Worm (Caenorhabditis elegans): ENCODE results near the gene F58E6.6.

F58E6.6 gene

ce11 chrV:9730743-9731706, 21.8 kb downstream of the F58E6.6 start (continued):
- TF ChIP-seq ceh-100 (GFP tag; IDR thresholded peaks at IDR 0.05), result peak; percentile 33; the same call in 1 of the 2 replicates
- no peak for TF ChIP-seq F39B2.1 (GFP tag; IDR thresholded peaks at IDR 0.05)
- TF ChIP-seq T26A5.8 (tag; optimal IDR thresholded peaks at IDR 0.05), result no peak
- TF ChIP-seq dpl-1 (GFP tag; optimal IDR thresholded peaks at IDR 0.05), result no peak
- no peak for TF ChIP-seq akir-1 (GFP tag; optimal IDR thresholded peaks at IDR 0.05)
- TF ChIP-seq athp-1 (tag; optimal IDR thresholded peaks at IDR 0.05), result peak; percentile 59
- no peak for TF ChIP-seq tbx-9 (tag; optimal IDR thresholded peaks at IDR 0.05; ENCODE audit: borderline replicate concordance)
- TF ChIP-seq madf-10 (tag; optimal IDR thresholded peaks at IDR 0.05), result peak; percentile 90
- TF ChIP-seq Y53F4B.3 (GFP tag; IDR thresholded peaks at IDR 0.05), result no peak
- peak; percentile 66; the same call in 1 of the 2 replicates for TF ChIP-seq hmg-1.2 (GFP tag; IDR thresholded peaks at IDR 0.05)
- 0 out of 2 replicates have a peak, but pooled peaks have one; percentile 4 for TF ChIP-seq ztf-28 (GFP tag; IDR thresholded peaks at IDR 0.05)
- TF ChIP-seq Y56A3A.18 (GFP tag; IDR thresholded peaks at IDR 0.05), result 0 out of 2 replicates have a peak, but pooled peaks have one; percentile 6
- TF ChIP-seq snpc-1.1 (tag; optimal IDR thresholded peaks at IDR 0.05; ENCODE audit: insufficient read depth), result no peak
- TF ChIP-seq ztf-3 (GFP tag; optimal IDR thresholded peaks at IDR 0.05), result peak; percentile 65
- peak; percentile 71; the same call in 1 of the 2 replicates for TF ChIP-seq egl-44 (GFP tag; IDR thresholded peaks at IDR 0.05)
- peak; percentile 55 for TF ChIP-seq Y67H2A.10 (GFP tag; conservative IDR thresholded peaks at IDR 0.05)
- TF ChIP-seq rpc-1 (optimal IDR thresholded peaks at IDR 0.05), result no peak
- no peak for TF ChIP-seq rpc-1 (tag; optimal IDR thresholded peaks at IDR 0.05)
- peak; percentile 82 for TF ChIP-seq somi-1 (GFP tag; optimal IDR thresholded peaks at IDR 0.05)
- TF ChIP-seq ceh-91 (GFP tag; IDR thresholded peaks at IDR 0.05), result 0 out of 2 replicates have a peak, but pooled peaks have one; percentile 26

ce11 chrV:9729462-9730162, 23.2 kb downstream of the F58E6.6 start, which contains the start of the genes aagr-3 and drap-1:
aagr-3 (minus strand) TSS chrV:9729512.
drap-1 (plus strand) TSS chrV:9730106.
- TF ChIP-seq F57A8.1 (GFP tag; optimal IDR thresholded peaks at IDR 0.05) (no peak), lsl-1 (GFP tag; optimal IDR thresholded peaks at IDR 0.05) (peak; percentile 60), Y53G8AR.9 (GFP tag; conservative IDR thresholded peaks at IDR 0.05) (no peak), F33H1.4 (GFP tag; IDR thresholded peaks at IDR 0.05) (peak; percentile 50; the same call in 1 of the 2 replicates), mcd-1 (GFP tag; IDR thresholded peaks at IDR 0.05) (peak; percentile 62), dpl-1 (GFP tag; optimal IDR thresholded peaks at IDR 0.05) (peak; percentile 10), nhr-80 (tag; optimal IDR thresholded peaks at IDR 0.05) (peak; percentile 66), D2030.7 (GFP tag; IDR thresholded peaks at IDR 0.05) (0 out of 2 replicates have a peak, but pooled peaks have one; percentile 17), nhr-179 (tag; optimal IDR thresholded peaks at IDR 0.05) (no peak), snpc-3.4 (tag; optimal IDR thresholded peaks at IDR 0.05) (peak; percentile 54), lin-54 (GFP tag; optimal IDR thresholded peaks at IDR 0.05) (peak; percentile 42), attf-5 (GFP tag; optimal IDR thresholded peaks at IDR 0.05) (peak; percentile 61), efl-1 (GFP tag; optimal IDR thresholded peaks at IDR 0.05) (peak; percentile 3), lin-40 (tag; optimal IDR thresholded peaks at IDR 0.05) (peak; percentile 11), ets-4 (GFP tag; optimal IDR thresholded peaks at IDR 0.05) (no peak), sdz-38 (tag; optimal IDR thresholded peaks at IDR 0.05) (no peak), cebp-1 (GFP tag; IDR thresholded peaks at IDR 0.05) (no peak), cebp-1 (tag; optimal IDR thresholded peaks at IDR 0.05) (peak; percentile 40), snpc-4 (GFP tag; optimal IDR thresholded peaks at IDR 0.05) (no peak), snpc-4 (tag; optimal IDR thresholded peaks at IDR 0.05) (peak in 1 of 4 experiments; percentile 8), ceh-91 (GFP tag; IDR thresholded peaks at IDR 0.05) (0 out of 2 replicates have a peak, but pooled peaks have one; percentile 27), tbp1 (GFP tag; optimal IDR thresholded peaks at IDR 0.05) (peak; percentile 0), cebp-2 (GFP tag; IDR thresholded peaks at IDR 0.05) (no peak), zfh-2 (GFP tag; conservative IDR thresholded peaks at IDR 0.05) (no peak), dox-1 (GFP tag; IDR thresholded peaks at IDR 0.05) (peak; percentile 14; the same call in 1 of the 2 replicates)

Measured in whole organism, young adult.